Worm (Caenorhabditis elegans): ENCODE data around the gene epn-1.
A peak's percentile ranks its signal among the peaks of the same experiment; 100 is the strongest.

DNA sequence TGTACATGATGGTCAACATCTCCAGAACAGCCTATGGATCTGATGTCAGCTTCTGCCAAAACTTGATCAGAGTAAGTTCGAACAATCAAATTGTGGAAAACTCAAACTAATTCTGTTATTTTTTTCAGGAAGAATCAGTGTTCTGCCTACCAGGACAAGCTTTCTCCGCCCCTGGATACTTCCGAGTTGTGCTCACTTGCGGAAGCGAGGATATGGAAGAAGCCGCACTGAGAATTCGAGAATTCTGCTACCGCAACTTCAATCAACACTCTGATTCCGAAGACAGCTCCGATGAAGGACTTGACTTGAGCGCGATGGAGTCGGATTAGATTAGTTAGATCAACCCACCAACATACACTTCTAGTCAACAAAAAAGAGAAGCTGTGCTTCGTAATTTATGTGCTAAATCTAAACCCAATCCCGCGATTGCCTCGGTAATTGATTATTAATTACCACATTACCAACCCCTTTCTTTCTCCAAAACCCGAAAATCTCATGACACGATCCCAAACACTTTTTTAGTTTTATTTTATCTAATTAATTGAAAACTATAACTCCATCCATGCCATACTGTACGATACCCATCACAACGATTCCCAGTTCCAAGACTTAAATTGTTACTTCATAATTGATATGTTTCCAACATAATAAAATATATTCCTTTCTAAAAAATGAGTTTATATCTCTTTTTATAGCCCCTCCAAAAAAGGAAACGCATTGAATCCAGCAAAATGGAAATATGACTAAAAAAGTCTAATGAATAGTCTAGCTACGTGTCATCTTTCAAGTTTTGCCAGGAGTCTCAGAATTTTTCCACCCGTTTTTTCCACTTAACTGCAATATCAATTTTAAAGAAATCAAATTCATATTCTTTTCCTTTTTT is 25.8 kb downstream of the epn-1 start:
- no peak for TF ChIP-seq nhr-11 (tag; optimal IDR thresholded peaks at IDR 0.05)
- peak; percentile 26 for TF ChIP-seq ztf-4 (tag; optimal IDR thresholded peaks at IDR 0.05)
- TF ChIP-seq ama-1 (optimal IDR thresholded peaks at IDR 0.05): peak; percentile 70
- TF ChIP-seq snpc-4 (tag; optimal IDR thresholded peaks at IDR 0.05): no peak
- TF ChIP-seq mab-5 (tag; optimal IDR thresholded peaks at IDR 0.05): no peak
- TF ChIP-seq nhr-129 (tag; optimal IDR thresholded peaks at IDR 0.05): no peak
- no peak for TF ChIP-seq peb-1 (tag; optimal IDR thresholded peaks at IDR 0.05)
- no peak for TF ChIP-seq zag-1 (tag; optimal IDR thresholded peaks at IDR 0.05)
- no peak for TF ChIP-seq unc-39 (tag; optimal IDR thresholded peaks at IDR 0.05)
- TF ChIP-seq nhr-237 (tag; optimal IDR thresholded peaks at IDR 0.05): no peak
- TF ChIP-seq unc-62 (GFP tag; optimal IDR thresholded peaks at IDR 0.05): no peak
- no peak for TF ChIP-seq elt-3 (tag; optimal IDR thresholded peaks at IDR 0.05)
- no peak for TF ChIP-seq ztf-11 (tag; optimal IDR thresholded peaks at IDR 0.05)

Measured in whole organism, L2 larva.